Worm (Caenorhabditis elegans): Measurements from ENCODE around the gene mig-38.

DNA sequence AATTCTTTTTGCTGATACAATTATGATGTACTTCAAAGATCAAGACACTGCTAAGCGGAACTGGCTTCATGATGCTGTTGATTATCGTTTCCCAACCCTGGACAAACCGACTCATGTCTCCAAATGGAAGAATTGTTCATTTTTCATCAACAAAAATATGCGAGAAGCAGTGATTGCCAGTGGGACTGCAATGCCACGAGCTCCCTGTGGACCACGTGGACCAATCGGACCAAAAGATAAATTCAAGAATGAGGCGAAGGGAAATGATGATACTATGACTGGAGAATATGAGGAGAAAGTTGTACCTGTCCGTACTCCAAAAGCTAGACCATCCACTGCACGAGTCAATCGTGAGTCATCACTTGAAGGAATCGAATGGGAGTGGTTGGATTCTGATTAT, 7.6 kb upstream of the mig-38 start:
- TF ChIP-seq flt-1 (GFP tag; IDR thresholded peaks at IDR 0.05), result no peak
- TF ChIP-seq hmbx-1 (tag; optimal IDR thresholded peaks at IDR 0.05), result no peak
- TF ChIP-seq scrt-1 (GFP tag; IDR thresholded peaks at IDR 0.05), result no peak
- no peak for TF ChIP-seq hnd-1 (tag; optimal IDR thresholded peaks at IDR 0.05)
- no peak for TF ChIP-seq tbx-37 (GFP tag; conservative IDR thresholded peaks at IDR 0.05)
- TF ChIP-seq ama-1 (optimal IDR thresholded peaks at IDR 0.05), result no peak
- no peak for TF ChIP-seq sea-1 (GFP tag; conservative IDR thresholded peaks at IDR 0.05)
- no peak for TF ChIP-seq ceh-13 (GFP tag; optimal IDR thresholded peaks at IDR 0.05)
- no peak for TF ChIP-seq aly-1 (tag; optimal IDR thresholded peaks at IDR 0.05)
- no peak for TF ChIP-seq tbx-11 (GFP tag; IDR thresholded peaks at IDR 0.05)

All from whole organism, early embryonic.